Fruit fly (Drosophila melanogaster): ENCODE measurements around the gene CG9777.

dm6 chrX:16655724-16656235 lies 23.7 kb upstream of the CG9777 start:
- TF ChIP-seq CG8281 (tag; optimal IDR thresholded peaks at IDR 0.05) (peak; percentile 4), Hey (tag; optimal IDR thresholded peaks at IDR 0.05) (no peak), da (GFP tag; optimal IDR thresholded peaks at IDR 0.05) (no peak), sens-2 (GFP tag; IDR thresholded peaks at IDR 0.05) (no peak), klu (GFP tag; IDR thresholded peaks at IDR 0.05) (no peak)
